Fruit fly (Drosophila melanogaster): ENCODE results near the gene mRpL45.
A peak's percentile ranks its signal among the peaks of the same experiment; 100 is the strongest.

The mRpL45 gene

dm6 chr3R:22663115-22663514, 44.8 kb downstream of the mRpL45 start (continued):
- TF ChIP-seq Taf1 (GFP tag; IDR thresholded peaks at IDR 0.05) (no peak), gce (GFP tag; IDR thresholded peaks at IDR 0.05) (no peak), fd102C (GFP tag; optimal IDR thresholded peaks at IDR 0.05) (no peak), Dad (GFP tag; optimal IDR thresholded peaks at IDR 0.05) (no peak), prd (optimal IDR thresholded peaks at IDR 0.05) (no peak), prd (GFP tag; IDR thresholded peaks at IDR 0.05) (peak; percentile 73), sr (GFP tag; IDR thresholded peaks at IDR 0.05) (no peak), sc (optimal IDR thresholded peaks at IDR 0.05) (no peak), sc (GFP tag; optimal IDR thresholded peaks at IDR 0.05) (peak; percentile 45), abd-A (tag; optimal IDR thresholded peaks at IDR 0.05) (peak; percentile 58), CG9817 (tag; optimal IDR thresholded peaks at IDR 0.05) (peak; percentile 70), CG1529 (GFP tag; optimal IDR thresholded peaks at IDR 0.05) (peak; percentile 42), emc (GFP tag; optimal IDR thresholded peaks at IDR 0.05) (no peak), CG16779 (GFP tag; IDR thresholded peaks at IDR 0.05) (no peak), ro (GFP tag; IDR thresholded peaks at IDR 0.05) (no peak), CG14014 (GFP tag; IDR thresholded peaks at IDR 0.05) (peak; percentile 84; the same call in 1 of the 2 replicates), CG9876 (GFP tag; optimal IDR thresholded peaks at IDR 0.05) (no peak), NfI (GFP tag; optimal IDR thresholded peaks at IDR 0.05) (peak; percentile 61), toy (GFP tag; IDR thresholded peaks at IDR 0.05) (no peak), dysf (GFP tag; IDR thresholded peaks at IDR 0.05) (peak; percentile 60; the same call in 2 of the 3 replicates), CG7839 (tag; optimal IDR thresholded peaks at IDR 0.05) (peak; percentile 72), Ets65A (GFP tag) (peak; percentile 93), tx (GFP tag; optimal IDR thresholded peaks at IDR 0.05) (peak; percentile 27), sug (tag; optimal IDR thresholded peaks at IDR 0.05) (no peak), Hmx (GFP tag; optimal IDR thresholded peaks at IDR 0.05) (no peak), Hsf (GFP tag; optimal IDR thresholded peaks at IDR 0.05) (peak; percentile 77), Dll (GFP tag; IDR thresholded peaks at IDR 0.05; ENCODE audit: partially characterized antibody) (no peak), CG7357 (GFP tag; IDR thresholded peaks at IDR 0.05) (0 out of 3 replicates have a peak, but pooled peaks have one; percentile 23), ase (GFP tag; IDR thresholded peaks at IDR 0.05) (no peak; the same call in 2 of the 3 replicates), CG9932 (GFP tag; IDR thresholded peaks at IDR 0.05) (peak; percentile 80), Doc2 (GFP tag; IDR thresholded peaks at IDR 0.05) (no peak), CG3407 (GFP tag; optimal IDR thresholded peaks at IDR 0.05) (peak; percentile 42), CG9609 (GFP tag; optimal IDR thresholded peaks at IDR 0.05) (no peak), chif (GFP tag; optimal IDR thresholded peaks at IDR 0.05) (peak; percentile 61 to 65), CG11504 (tag; optimal IDR thresholded peaks at IDR 0.05) (peak; percentile 81), CG10543 (GFP tag; optimal IDR thresholded peaks at IDR 0.05) (peak; percentile 11), Oaz (GFP tag; IDR thresholded peaks at IDR 0.05) (peak; percentile 37; the same call in 1 of the 2 replicates), bcd (GFP tag; optimal IDR thresholded peaks at IDR 0.05) (peak; percentile 39), Optix (GFP tag; IDR thresholded peaks at IDR 0.05) (peak; percentile 37; the same call in 1 of the 3 replicates), CG12391 (tag; optimal IDR thresholded peaks at IDR 0.05) (peak; percentile 78), CG10274 (GFP tag; optimal IDR thresholded peaks at IDR 0.05) (no peak), Chrac-16 (GFP tag; optimal IDR thresholded peaks at IDR 0.05) (peak; percentile 68), CG2116 (GFP tag; optimal IDR thresholded peaks at IDR 0.05) (peak; percentile 2), ssp (GFP tag; IDR thresholded peaks at IDR 0.05) (peak; percentile 39), gem (tag; optimal IDR thresholded peaks at IDR 0.05) (peak; percentile 85), cato (GFP tag; optimal IDR thresholded peaks at IDR 0.05; ENCODE audit: borderline replicate concordance) (peak; percentile 40), Lpt (GFP tag; optimal IDR thresholded peaks at IDR 0.05) (no peak), CG10654 (GFP tag; optimal IDR thresholded peaks at IDR 0.05) (peak; percentile 15), run (tag; optimal IDR thresholded peaks at IDR 0.05) (no peak), CG8924 (tag; optimal IDR thresholded peaks at IDR 0.05) (peak; percentile 63), CG1792 (GFP tag; optimal IDR thresholded peaks at IDR 0.05) (no peak), CG11093 (GFP tag; IDR thresholded peaks at IDR 0.05) (0 out of 3 replicates have a peak, but pooled peaks have one; percentile 20), E2f2 (GFP tag; IDR thresholded peaks at IDR 0.05) (peak; percentile 49)
